Worm (Caenorhabditis elegans): ENCODE measurements around the gene F47D12.7.

The F47D12.7 gene

DNA sequence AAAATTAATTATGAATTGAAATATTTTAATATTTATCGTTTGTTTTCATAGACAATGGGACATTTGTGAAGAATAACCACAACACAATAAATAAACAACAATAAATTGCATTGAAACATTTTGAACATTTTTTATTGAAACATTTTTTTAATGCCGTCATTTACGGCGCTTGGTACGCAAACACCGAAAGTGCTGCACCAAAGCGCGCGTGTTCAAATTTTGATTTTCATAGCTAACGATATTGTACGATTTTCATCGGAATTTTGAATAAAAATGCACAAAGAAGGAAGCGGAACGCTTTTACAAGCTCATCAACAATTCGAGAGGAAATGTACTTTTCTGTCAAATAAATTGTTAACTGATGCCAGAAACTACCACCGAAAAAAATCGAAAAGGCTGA lies 8.0 kb upstream of the F47D12.7 start:
- no peak for TF ChIP-seq unc-62 (GFP tag; optimal IDR thresholded peaks at IDR 0.05)

DNA sequence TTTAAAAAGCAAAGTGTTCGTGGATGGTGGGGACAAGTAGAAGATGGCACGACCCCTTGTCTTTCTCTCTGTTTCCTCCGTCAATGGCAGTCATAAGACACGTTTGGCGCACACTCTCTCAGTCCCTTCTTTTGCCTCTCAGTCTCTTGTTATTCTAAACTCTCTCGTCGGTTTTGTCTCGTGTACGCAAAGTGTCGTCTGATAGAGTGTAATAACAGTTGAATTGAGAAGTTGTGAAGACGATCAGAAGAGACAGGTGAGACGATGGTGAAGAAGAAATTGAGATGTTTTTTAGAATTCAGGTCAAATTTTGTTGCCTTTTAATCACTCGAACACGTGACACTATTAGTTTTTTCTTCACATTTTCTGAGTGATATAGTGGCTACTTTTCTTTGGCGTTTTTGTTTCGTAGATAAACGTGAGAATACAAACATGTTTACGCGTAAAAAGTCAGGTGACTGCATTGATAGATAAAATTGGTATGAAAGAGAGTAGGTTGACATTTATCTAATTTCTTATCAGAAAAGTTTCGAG lies 7.4 kb upstream of the F47D12.7 start, which contains the start of gene F47D12.9:
Gene F47D12.9, minus strand, starts transcription at position 267 of the 534 bp plus-strand sequence.
- no peak for TF ChIP-seq unc-62 (GFP tag; optimal IDR thresholded peaks at IDR 0.05)

DNA sequence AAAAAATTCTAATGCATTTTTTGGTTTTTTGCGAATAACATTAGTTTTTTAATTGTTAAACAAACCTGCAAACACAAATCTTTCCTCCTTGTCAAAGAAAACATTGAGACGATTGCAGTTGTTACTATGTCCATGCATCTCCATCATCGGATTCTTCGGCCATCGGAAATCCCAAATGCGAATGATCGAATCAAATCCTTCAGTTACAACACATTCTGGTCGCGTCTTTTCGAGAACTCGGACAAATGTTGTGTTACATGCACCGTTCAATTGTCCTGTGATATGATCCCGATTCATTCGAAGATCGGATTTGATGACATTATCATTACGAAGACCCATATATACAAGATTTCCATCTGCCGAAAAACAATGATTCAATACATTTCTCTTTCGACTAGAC lies 4.5 kb upstream of the F47D12.7 start:
- TF ChIP-seq unc-62 (GFP tag; optimal IDR thresholded peaks at IDR 0.05): no peak

DNA sequence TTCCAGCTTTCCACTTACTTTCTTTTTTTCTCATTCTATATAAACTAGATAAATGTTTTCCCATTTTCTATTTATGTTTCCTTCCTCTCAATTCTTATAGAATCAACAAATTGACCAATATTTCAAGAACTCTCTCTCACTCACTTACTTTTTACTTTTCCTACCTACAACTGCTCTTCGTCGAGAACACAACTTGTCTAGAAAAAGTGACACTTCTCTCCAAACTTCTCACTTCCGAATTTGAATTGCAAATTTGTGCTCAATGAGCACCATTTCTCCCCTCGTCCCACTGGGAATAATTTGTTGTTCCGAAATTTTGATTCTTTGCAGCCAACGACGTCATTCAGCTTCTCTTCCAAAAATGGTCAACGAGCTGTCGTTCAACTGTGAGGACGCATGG lies 2.3 kb upstream of the F47D12.7 start, which contains the start of gene F47D12.3:
Gene F47D12.3, plus strand, starts transcription at position 331 of the 400 bp plus-strand sequence.
- TF ChIP-seq unc-62 (GFP tag; optimal IDR thresholded peaks at IDR 0.05): no peak

DNA sequence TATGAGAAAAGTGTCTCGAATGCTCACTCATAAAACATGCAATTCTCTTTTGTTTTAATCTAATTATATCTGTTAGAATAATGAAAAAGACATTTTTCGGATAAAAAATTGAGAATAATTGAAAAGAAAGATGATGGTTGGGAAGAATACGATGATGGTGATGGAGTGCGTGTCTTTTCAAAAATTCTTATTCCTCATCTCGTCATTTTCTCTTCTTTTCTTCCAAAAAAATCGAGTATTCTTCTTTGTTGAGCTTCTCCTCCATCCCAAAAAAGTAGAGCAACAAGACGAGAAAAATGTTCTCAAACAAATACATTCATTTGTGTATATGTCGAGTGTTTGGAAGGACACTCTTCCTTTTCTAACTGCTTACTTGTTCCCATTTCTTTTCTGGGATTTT lies 1.8 kb upstream of the F47D12.7 start:
- no peak for TF ChIP-seq unc-62 (GFP tag; optimal IDR thresholded peaks at IDR 0.05)

DNA sequence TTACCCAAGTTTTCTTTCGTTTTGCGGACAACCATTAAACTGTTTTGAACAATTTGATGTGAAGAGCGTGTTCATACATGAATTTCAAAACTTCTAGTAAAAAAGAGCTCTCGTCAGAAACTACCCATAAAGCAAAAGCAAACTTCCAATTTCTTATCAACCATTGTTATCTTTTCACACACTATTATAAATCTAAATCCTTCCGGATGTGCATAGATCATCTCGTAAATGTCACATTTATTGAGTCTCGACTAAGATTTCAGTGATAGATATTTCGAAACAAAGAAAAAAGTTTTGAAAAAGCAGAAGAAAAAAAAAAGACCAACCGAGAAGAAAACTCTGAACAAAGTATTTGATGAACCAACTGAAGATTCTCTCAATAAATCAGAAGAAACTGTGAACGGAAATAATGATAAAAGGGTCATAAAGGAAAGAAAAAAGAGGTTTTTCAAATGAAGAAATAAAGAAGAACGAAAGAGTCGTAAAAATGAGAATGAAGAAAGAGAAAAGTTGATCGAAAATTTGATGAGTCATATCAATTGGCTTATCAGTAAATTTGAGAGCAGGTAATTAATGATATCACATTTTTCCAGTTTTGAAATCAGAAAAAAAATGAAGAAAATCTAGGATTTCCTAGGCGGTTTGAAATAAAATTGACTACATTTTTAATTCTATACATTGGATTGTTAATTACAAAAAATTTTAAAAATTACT lies 5.2 kb downstream of the F47D12.7 start:
- TF ChIP-seq unc-62 (GFP tag; optimal IDR thresholded peaks at IDR 0.05): no peak

DNA sequence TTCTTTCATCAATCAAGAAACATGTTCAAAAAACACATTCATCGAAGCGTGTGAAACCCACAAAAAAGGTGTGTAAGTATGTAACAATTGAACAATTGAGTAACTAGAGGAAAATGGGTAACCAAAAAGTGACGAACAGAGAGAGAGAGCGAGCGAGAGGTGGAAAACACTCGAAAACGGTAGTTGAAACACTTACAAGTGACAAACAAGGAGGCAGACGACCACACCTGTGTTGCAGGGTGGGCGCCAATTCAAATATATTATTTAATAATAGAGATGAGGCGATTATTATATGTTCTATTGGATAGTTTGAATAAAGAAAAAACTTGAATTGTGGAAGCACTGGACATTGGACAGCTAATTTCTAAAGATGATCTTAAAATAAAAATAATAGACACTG lies 6.5 kb downstream of the F47D12.7 start:
- TF ChIP-seq unc-62 (GFP tag; optimal IDR thresholded peaks at IDR 0.05): no peak

DNA sequence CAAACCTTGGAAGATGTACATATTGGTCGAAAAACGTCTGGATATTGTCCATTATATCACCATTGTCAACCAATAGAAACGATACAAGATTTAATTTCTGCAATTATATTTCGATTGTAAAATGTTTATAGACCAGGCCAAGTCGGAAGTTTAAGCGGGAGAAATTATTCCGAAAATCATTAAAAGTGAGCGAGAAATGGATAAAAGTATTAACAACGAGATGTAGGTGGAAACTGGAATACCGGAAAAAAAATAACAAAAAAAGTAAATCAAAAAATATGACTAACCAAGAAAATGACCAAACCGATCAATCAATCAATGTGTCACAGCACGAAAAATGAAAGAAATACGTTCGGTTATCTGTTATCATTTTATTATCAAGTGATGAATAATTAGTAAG lies 8.6 kb downstream of the F47D12.7 start, which contains the start of gene F47D12.6:
Gene F47D12.6, minus strand, starts transcription at position 101 of the 400 bp plus-strand sequence.
- no peak for TF ChIP-seq unc-62 (GFP tag; optimal IDR thresholded peaks at IDR 0.05)

DNA sequence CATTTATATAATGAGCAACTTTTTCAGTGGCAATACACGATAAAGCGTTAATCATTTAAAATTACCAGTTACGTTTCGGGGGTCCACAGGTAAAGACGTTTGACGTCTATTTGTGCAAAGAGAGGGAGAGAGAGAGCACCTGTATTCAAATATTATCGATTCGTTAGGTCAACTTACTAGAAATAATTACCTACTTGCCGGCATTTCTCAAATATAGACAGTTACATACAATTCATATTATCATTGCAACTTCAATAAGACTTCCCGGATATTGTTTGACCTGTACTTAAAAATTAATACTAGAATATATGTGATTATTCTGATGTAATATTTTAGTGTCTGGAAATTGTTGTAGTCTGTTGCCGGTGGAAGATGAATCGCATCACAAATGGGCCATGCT lies 9.9 kb downstream of the F47D12.7 start, which contains the start of gene gadr-3:
Gene gadr-3, minus strand, starts transcription at position 101 of the 400 bp plus-strand sequence.
- no peak for TF ChIP-seq unc-62 (GFP tag; optimal IDR thresholded peaks at IDR 0.05)

DNA sequence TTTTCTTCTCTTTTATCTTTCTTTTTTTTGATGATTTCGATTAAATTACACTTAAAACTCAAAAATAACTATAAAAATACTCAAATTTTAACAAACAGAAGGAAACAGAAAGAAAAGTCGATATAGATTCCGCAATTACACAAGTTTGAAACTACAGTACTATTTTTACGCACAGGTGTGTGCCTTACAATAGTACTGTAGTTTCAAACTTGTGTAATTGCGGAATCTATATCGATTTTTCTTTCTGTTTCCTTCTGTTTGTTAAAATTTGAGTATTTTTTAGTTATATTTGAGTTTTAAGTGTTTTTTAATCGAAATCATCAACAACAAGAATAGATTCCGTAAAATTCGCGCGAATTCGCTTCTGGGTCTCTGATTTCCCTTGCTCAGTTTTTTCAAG lies 12.8 kb downstream of the F47D12.7 start:
- TF ChIP-seq unc-62 (GFP tag; optimal IDR thresholded peaks at IDR 0.05): no peak

DNA sequence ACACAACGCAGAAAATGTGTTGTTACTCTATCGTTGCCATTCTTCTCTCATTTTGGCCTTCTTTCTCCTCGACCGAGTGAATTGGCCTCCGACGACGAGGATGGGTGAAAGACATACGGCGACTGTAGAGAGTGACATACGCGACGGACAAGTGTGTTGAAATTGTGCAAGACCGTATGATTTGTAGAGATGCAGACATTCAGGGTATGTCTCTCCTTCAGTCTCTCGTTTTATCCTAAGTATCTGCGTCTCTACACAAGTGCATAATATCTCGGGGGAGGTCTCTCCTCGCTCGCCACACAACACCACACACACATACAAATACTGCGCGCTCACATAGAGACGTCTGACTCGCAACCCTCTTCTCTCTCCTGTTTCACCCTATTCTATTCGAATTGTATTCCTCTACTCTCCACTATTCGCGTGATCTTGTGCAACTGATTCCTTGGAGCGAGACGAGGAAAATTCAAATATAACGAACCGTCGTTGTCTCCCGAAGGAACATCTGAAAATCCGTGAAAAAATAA lies 15.7 kb downstream of the F47D12.7 start, which contains the start of gene hmg-1.2:
Gene hmg-1.2, plus strand, starts transcription at position 311 of the 527 bp plus-strand sequence.
- TF ChIP-seq unc-62 (GFP tag; optimal IDR thresholded peaks at IDR 0.05): no peak

DNA sequence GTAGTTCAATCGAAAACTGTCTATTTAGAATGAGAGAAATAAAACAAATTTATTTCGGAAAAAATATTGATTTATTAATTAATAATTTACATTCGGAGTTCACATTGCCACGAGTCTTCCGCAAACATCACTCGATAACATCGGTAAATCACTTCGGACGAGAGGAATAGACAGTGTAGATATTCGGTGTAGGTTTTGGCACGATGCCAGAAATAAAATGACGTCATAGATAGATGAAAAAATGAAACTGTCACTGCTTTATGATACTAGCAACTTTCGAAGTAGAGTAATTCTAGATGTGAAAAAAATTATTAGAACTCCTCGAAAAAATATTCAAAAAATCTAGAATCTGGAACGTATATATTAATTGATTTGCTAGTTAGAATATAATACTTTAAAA lies 16.4 kb downstream of the F47D12.7 start:
- no peak for TF ChIP-seq unc-62 (GFP tag; optimal IDR thresholded peaks at IDR 0.05)

DNA sequence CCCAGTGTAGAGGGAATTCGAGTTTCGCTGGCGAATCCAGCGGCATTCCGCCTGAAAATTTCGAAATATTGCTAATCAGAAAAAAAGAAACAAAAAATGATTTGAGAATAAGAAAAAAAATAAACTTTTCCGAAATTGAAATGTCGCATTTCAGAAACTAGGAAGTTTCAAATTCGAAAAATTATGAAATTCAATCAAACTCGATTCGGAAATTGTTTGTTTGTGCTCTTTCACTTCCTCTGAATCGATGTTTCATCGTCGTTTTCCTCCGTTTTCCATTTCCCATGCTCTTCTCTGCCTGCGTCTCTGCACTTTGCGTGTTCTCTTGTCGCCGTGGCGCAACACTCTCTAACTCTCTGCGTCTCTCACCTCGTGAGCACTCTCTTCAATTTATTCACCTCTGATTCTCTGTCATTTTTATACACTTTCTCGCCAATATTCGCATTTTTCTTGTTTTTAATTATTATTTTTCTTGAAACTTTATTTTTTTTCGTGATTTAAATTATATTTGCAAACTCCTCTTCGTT lies 17.5 kb downstream of the F47D12.7 start, which contains the start of gene C18F10.7:
Gene C18F10.7, minus strand, starts transcription at position 51 of the 527 bp plus-strand sequence.
- no peak for TF ChIP-seq unc-62 (GFP tag; optimal IDR thresholded peaks at IDR 0.05)

DNA sequence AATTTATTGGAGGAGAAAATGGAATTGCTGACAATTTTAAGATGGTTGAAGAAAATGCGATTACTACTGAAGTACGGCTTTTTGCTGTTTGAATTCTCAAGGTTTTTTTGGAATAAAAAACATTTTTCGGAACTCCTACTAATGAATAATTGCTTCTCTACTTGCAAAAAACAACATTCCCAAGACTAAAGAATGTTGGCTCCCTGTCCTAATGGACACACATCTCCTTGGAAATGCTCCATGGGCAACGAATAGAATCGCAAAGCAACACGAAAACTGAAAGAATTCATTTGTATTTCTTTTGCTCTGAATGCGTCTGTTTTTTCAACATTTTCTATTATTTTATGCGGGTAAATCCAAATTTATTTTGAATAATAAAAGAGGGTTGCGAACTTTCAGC lies 23.0 kb downstream of the F47D12.7 start, which contains the start of gene C18F10.2:
Gene C18F10.2, plus strand, starts transcription at position 301 of the 400 bp plus-strand sequence.
- TF ChIP-seq unc-62 (GFP tag; optimal IDR thresholded peaks at IDR 0.05): no peak

DNA sequence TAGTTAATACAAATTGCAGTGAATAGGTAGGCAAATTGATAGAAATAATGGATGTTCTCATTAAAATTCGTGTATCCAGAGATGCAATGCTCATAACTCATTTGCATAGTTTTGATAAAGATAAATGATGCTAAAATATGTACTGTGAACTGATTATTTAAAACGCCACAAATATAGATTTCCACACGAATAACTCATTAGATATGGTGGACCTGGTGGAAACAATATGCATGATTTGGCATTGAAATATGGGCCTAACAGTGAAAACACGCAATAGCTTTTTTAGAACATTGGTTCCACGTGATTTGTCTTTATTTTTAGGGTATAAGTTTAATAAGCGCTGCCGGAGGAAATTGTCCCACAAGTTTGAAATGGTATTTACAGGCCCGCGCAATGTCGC lies 25.5 kb downstream of the F47D12.7 start, which contains the start of gene srg-3:
Gene srg-3, minus strand, starts transcription at position 101 of the 400 bp plus-strand sequence.
- no peak for TF ChIP-seq unc-62 (GFP tag; optimal IDR thresholded peaks at IDR 0.05)

DNA sequence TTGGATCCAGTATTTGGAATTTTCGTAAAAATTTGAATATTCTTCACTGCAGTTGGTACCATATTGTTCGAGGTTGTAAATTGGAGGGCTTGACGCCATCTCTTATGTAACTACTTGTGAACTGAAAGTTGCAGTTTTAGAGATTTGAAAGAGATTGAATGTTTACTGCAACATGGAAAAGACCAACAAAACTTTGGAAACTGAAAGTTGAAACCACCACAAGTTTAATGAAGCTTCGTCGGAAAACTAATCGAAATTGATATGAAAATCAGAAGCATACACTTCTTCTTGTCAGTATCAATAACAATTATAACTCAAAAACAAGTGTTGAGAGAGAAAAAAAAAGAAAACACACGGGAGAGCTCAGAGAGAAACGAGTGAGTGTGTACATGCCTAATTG lies 27.8 kb downstream of the F47D12.7 start, which contains the start of gene srg-7:
Gene srg-7, minus strand, starts transcription at position 101 of the 400 bp plus-strand sequence.
- no peak for TF ChIP-seq unc-62 (GFP tag; optimal IDR thresholded peaks at IDR 0.05)

Data from whole organism, dauer.